Worm (Caenorhabditis elegans) whole organism, L3 larva: Measurements from ENCODE around the gene F45E1.2.

ENCODE experiments used
- ZK546.5 ChIP-seq: sonication (generic microtip); optimal IDR thresholded peaks from 2 replicates; lab custom pipeline; 2017; ENCODE audit warnings: missing biosample characterization, missing genetic modification characterization
- aly-2 ChIP-seq: fragments of 150-350 bp; optimal IDR thresholded peaks from 2 replicates; lab custom pipeline; 2014; ENCODE audit warnings: missing biosample characterization, missing genetic modification characterization
- ama-1 ChIP-seq: fragments of 150-350 bp; optimal IDR thresholded peaks from 2 replicates; lab custom pipeline; 2018
- ceh-16 ChIP-seq: sonication (generic microtip); optimal IDR thresholded peaks from 2 replicates; lab custom pipeline; 2017; ENCODE audit warnings: missing biosample characterization, missing genetic modification characterization
- ceh-28 ChIP-seq: fragments of 150-350 bp; optimal IDR thresholded peaks from 2 replicates; lab custom pipeline; 2014; ENCODE audit warnings: missing biosample characterization, missing genetic modification reagents, missing genetic modification characterization
- ceh-82 ChIP-seq: fragments of 150-350 bp; optimal IDR thresholded peaks from 2 replicates; lab custom pipeline; 2014; ENCODE audit warnings: missing biosample characterization, missing genetic modification characterization
- ceh-9 ChIP-seq: sonication (generic microtip); optimal IDR thresholded peaks from 2 replicates; lab custom pipeline; 2018; ENCODE audit warnings: missing biosample characterization, missing genetic modification characterization
- egl-27 ChIP-seq: sonication (generic microtip); optimal IDR thresholded peaks from 4 replicates; lab custom pipeline; 2017; ENCODE audit warnings: missing biosample characterization, missing genetic modification reagents, missing genetic modification characterization
- elt-2 ChIP-seq: sonication (generic microtip); optimal IDR thresholded peaks from 2 replicates; lab custom pipeline; 2016; ENCODE audit warnings: missing genetic modification reagents, mild to moderate bottlenecking, missing genetic modification characterization, missing compliant biosample characterization
- elt-3 ChIP-seq, 3 experiments: fragments of 150-350 bp in 1 of 3; sonication (generic microtip) in 2 of 3; optimal IDR thresholded peaks; 2 replicates in 2 of 3; 4 replicates in 1 of 3; lab custom pipeline; 2014 to 2017; ENCODE audit warnings: missing biosample characterization in 3 of 3, missing genetic modification characterization in 3 of 3
- eor-1 ChIP-seq, 2 experiments: fragments of 150-350 bp; optimal IDR thresholded peaks; 2 replicates each; lab custom pipeline; 2014 to 2018; ENCODE audit warnings: missing biosample characterization in 2 of 2, missing genetic modification characterization in 2 of 2
- fkh-2 ChIP-seq: fragments of 150-350 bp; optimal IDR thresholded peaks from 2 replicates; lab custom pipeline; 2014; ENCODE audit warnings: missing biosample characterization, missing genetic modification reagents, missing genetic modification characterization
- hmg-11 ChIP-seq: sonication (generic microtip); optimal IDR thresholded peaks from 2 replicates; lab custom pipeline; 2016; ENCODE audit warnings: missing genetic modification characterization, missing compliant biosample characterization
- jun-1 ChIP-seq: fragments of 150-350 bp; optimal IDR thresholded peaks from 2 replicates; lab custom pipeline; 2014; ENCODE audit warnings: missing biosample characterization, missing genetic modification reagents, missing genetic modification characterization
- lin-15B ChIP-seq: fragments of 150-350 bp; optimal IDR thresholded peaks from 2 replicates; lab custom pipeline; 2014; ENCODE audit warnings: missing biosample characterization, missing genetic modification characterization
- lin-39 ChIP-seq: fragments of 150-350 bp; optimal IDR thresholded peaks from 2 replicates; lab custom pipeline; 2018; ENCODE audit warnings: missing biosample characterization, missing genetic modification reagents, missing genetic modification characterization
- nfya-1 ChIP-seq: sonication (generic microtip); optimal IDR thresholded peaks from 2 replicates; lab custom pipeline; 2017; ENCODE audit warnings: missing genetic modification characterization, mild to moderate bottlenecking, missing compliant biosample characterization, antibody characterized with exemption, moderate library complexity; ENCODE audit not compliant: insufficient read depth
- nhr-11 ChIP-seq: fragments of 150-350 bp; optimal IDR thresholded peaks from 2 replicates; lab custom pipeline; 2014; ENCODE audit warnings: missing biosample characterization, missing genetic modification characterization
- nhr-23 ChIP-seq: fragments of 150-350 bp; optimal IDR thresholded peaks from 2 replicates; lab custom pipeline; 2014; ENCODE audit warnings: missing biosample characterization, missing genetic modification reagents, missing genetic modification characterization
- nhr-237 ChIP-seq: fragments of 150-350 bp; optimal IDR thresholded peaks from 2 replicates; lab custom pipeline; 2014; ENCODE audit warnings: missing biosample characterization, missing genetic modification characterization
- nhr-25 ChIP-seq: sonication (generic microtip); optimal IDR thresholded peaks from 2 replicates; lab custom pipeline; 2017; ENCODE audit warnings: missing biosample characterization, missing genetic modification characterization
- nhr-28 ChIP-seq: fragments of 150-350 bp; optimal IDR thresholded peaks from 2 replicates; lab custom pipeline; 2014; ENCODE audit warnings: missing biosample characterization, missing genetic modification characterization
- nhr-43 ChIP-seq: sonication (generic microtip); optimal IDR thresholded peaks from 2 replicates; lab custom pipeline; 2016; ENCODE audit warnings: mild to moderate bottlenecking, missing genetic modification characterization, missing compliant biosample characterization; ENCODE audit not compliant: poor library complexity, severe bottlenecking
- nhr-67 ChIP-seq: fragments of 150-350 bp; optimal IDR thresholded peaks from 2 replicates; lab custom pipeline; 2014; ENCODE audit warnings: missing biosample characterization, missing genetic modification characterization
- nhr-76 ChIP-seq: fragments of 150-350 bp; sonication (generic microtip); optimal IDR thresholded peaks from 5 replicates; lab custom pipeline; 2014; ENCODE audit warnings: missing biosample characterization, missing genetic modification characterization
- pha-4 ChIP-seq: fragments of 150-350 bp; optimal IDR thresholded peaks from 2 replicates; lab custom pipeline; 2014; ENCODE audit warnings: missing biosample characterization, missing genetic modification reagents, missing genetic modification characterization
- pqm-1 ChIP-seq: fragments of 150-350 bp; optimal IDR thresholded peaks from 2 replicates; lab custom pipeline; 2017; ENCODE audit warnings: missing biosample characterization, missing genetic modification characterization, inconsistent platforms
- sea-2 ChIP-seq: fragments of 150-350 bp; sonication (generic microtip); optimal IDR thresholded peaks from 4 replicates; lab custom pipeline; 2014; ENCODE audit warnings: missing biosample characterization, missing genetic modification reagents, missing genetic modification characterization
- skn-1 ChIP-seq: fragments of 150-350 bp; optimal IDR thresholded peaks from 2 replicates; lab custom pipeline; 2014; ENCODE audit warnings: missing biosample characterization, missing genetic modification characterization
- tbx-2 ChIP-seq: sonication (generic microtip); optimal IDR thresholded peaks from 2 replicates; lab custom pipeline; 2016; ENCODE audit warnings: mild to moderate bottlenecking, missing genetic modification characterization, missing compliant biosample characterization
- unc-39 ChIP-seq: sonication (generic microtip); optimal IDR thresholded peaks from 4 replicates; lab custom pipeline; 2017; ENCODE audit warnings: missing biosample characterization, missing genetic modification characterization
- unc-62 ChIP-seq: fragments of 150-350 bp; sonication (generic microtip); optimal IDR thresholded peaks from 4 replicates; lab custom pipeline; 2014; ENCODE audit warnings: missing biosample characterization, missing genetic modification reagents, missing genetic modification characterization
- ztf-11 ChIP-seq: fragments of 150-350 bp; optimal IDR thresholded peaks from 2 replicates; lab custom pipeline; 2014; ENCODE audit warnings: missing biosample characterization, missing genetic modification characterization
- ztf-4 ChIP-seq: fragments of 150-350 bp; optimal IDR thresholded peaks from 2 replicates; lab custom pipeline; 2014; ENCODE audit warnings: missing biosample characterization, missing genetic modification characterization

The F45E1.2 gene

ce11 chrX:7984742-7985141, 18.8 kb upstream of the F45E1.2 start:
- TF ChIP-seq elt-3 (tag; optimal IDR thresholded peaks at IDR 0.05; lab: Kevin White, UChicago) (no peak), nhr-67 (no peak), nhr-25 (tag; lab: Kevin White, UChicago) (peak; percentile 61), sea-2 (no peak), pqm-1 (tag; lab: Kevin White, UChicago) (no peak), egl-27 (no peak), lin-39 (tag; lab: Kevin White, UChicago) (no peak), ceh-82 (tag; lab: Kevin White, UChicago) (no peak)

DNA sequence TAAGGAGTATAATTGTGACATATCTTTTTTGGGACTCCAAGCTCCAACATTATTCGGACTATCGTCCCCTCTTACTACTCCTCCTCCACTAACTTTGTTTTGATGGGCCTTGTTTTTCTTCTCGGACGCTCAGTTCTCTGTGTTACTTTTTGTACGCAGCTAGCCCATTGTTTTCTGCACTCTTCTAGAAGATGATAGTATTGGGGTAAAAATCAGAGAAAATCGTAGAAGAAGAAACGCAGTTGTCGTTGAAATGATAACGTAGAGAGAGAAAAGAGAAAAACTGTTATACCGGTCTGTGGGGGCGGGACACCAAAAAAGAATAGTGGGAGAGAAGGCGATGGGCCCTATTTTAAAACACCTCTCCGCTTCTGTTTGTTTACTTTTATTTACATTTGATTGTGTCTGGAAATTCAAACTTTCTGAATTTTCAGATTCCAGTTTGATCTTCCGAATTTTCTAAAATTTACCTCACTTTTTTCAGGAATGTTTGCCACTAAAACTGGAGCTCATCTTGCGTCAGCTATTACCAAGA, 18.0 kb upstream of the F45E1.2 start, which contains the start of gene F45E1.4:
Gene F45E1.4, plus strand, starts transcription at position 485 of the 535 bp plus-strand sequence.
- no peak for TF ChIP-seq lin-15B (tag; lab: Kevin White, UChicago)
- TF ChIP-seq eor-1 (tag; optimal IDR thresholded peaks at IDR 0.05; lab: Kevin White, UChicago): no peak
- no peak for TF ChIP-seq jun-1 (tag; lab: Kevin White, UChicago)
- TF ChIP-seq tbx-2: no peak
- TF ChIP-seq nhr-23: peak; percentile 37
- no peak for TF ChIP-seq pha-4
- TF ChIP-seq nhr-43: peak; percentile 21
- TF ChIP-seq ceh-28: peak; percentile 70
- peak in 1 of 3 experiments; percentile 54 for TF ChIP-seq elt-3 (tag; optimal IDR thresholded peaks at IDR 0.05; lab: Kevin White, UChicago)

DNA sequence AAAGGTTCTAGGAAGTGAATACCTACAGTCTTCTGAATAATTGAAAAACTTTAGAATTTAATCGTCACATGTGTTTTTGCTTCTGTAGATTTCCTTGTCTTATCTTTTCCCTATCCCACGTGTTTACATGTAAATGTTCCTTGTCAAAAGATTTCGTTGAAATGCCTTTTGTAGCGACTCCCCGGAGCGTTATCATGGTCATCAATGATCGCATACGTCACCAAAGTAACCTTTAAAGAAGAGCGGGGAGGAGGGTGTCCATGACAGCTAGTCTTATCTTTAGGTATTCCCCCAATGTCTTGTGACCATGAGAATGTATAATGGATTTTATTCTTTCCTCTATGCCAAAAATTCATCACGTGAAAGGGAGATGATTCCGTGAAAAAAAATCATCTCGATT, 16.6 kb upstream of the F45E1.2 start:
- TF ChIP-seq ceh-28: peak; percentile 80
- TF ChIP-seq pqm-1 (tag; lab: Kevin White, UChicago): no peak
- TF ChIP-seq pha-4: peak; percentile 18
- peak; percentile 73 for TF ChIP-seq elt-2
- peak; percentile 57 for TF ChIP-seq unc-62 (GFP tag; lab: Kevin White, UChicago)
- peak; percentile 73 for TF ChIP-seq nhr-43
- peak in 2 of 3 experiments; percentile 74 to 93 for TF ChIP-seq elt-3 (tag; optimal IDR thresholded peaks at IDR 0.05; lab: Kevin White, UChicago)
- TF ChIP-seq nhr-25 (tag; lab: Kevin White, UChicago): peak; percentile 82
- TF ChIP-seq ztf-4 (tag; lab: Kevin White, UChicago): no peak
- peak; percentile 17 for TF ChIP-seq nfya-1 (tag; lab: Kevin White, UChicago)
- TF ChIP-seq hmg-11: no peak
- peak; percentile 76 for TF ChIP-seq jun-1 (tag; lab: Kevin White, UChicago)
- peak; percentile 88 for TF ChIP-seq nhr-23

- no peak for TF ChIP-seq ceh-28
- TF ChIP-seq ama-1 (lab: Kevin White, UChicago): no peak
- TF ChIP-seq ztf-4 (tag; lab: Kevin White, UChicago): no peak
- TF ChIP-seq tbx-2: no peak
- no peak for TF ChIP-seq ceh-16 (tag; lab: Kevin White, UChicago)
- TF ChIP-seq jun-1 (tag; lab: Kevin White, UChicago): no peak
- TF ChIP-seq unc-39 (tag; lab: Kevin White, UChicago): no peak
- no peak for TF ChIP-seq ceh-9
- no peak for TF ChIP-seq sea-2
- no peak for TF ChIP-seq nhr-237 (tag; lab: Kevin White, UChicago)
- no peak for TF ChIP-seq nhr-28
- no peak for TF ChIP-seq skn-1 (tag; lab: Kevin White, UChicago)
- no peak for TF ChIP-seq nhr-67
- TF ChIP-seq aly-2 (tag; lab: Kevin White, UChicago): no peak
- no peak for TF ChIP-seq ZK546.5 (tag; lab: Kevin White, UChicago)
These were observed 15.1 kb upstream of the F45E1.2 start for ce11 chrX:7988457-7988856.

- peak; percentile 82 for TF ChIP-seq ama-1 (lab: Kevin White, UChicago)
- peak; percentile 29 for TF ChIP-seq nhr-25 (tag; lab: Kevin White, UChicago)
- no peak for TF ChIP-seq fkh-2
- TF ChIP-seq pha-4: no peak
- peak; percentile 48 for TF ChIP-seq nhr-43
- no peak for TF ChIP-seq nhr-237 (tag; lab: Kevin White, UChicago)
- TF ChIP-seq nhr-76 (tag; lab: Kevin White, UChicago): no peak
These were observed 14.4 kb upstream of the F45E1.2 start for ce11 chrX:7989155-7989554.

DNA sequence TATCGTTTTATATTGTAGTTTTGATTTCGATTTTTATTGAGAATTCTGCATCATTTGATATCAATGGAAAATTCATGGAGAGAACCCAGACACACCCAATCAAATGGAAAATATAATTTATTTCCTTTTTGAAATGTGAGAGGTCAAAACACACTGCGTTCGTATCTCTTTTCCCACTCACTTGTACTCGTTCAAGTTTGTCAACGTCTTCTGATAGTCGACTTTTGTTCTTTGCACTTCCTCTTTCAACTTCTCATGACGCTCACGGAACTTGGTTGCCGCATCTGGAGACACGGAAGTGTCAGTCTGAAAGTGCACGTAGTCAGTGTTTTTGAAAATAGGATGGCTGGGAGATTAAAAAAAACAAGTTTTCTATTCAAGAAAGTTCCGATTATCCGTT, 13.3 kb upstream of the F45E1.2 start:
- peak; percentile 55 for TF ChIP-seq ceh-28
- no peak for TF ChIP-seq aly-2 (tag; lab: Kevin White, UChicago)
- no peak for TF ChIP-seq ztf-11 (tag; lab: Kevin White, UChicago)
- peak; percentile 83 for TF ChIP-seq nhr-23
- peak; percentile 75 for TF ChIP-seq nhr-43
- TF ChIP-seq nhr-11 (tag; lab: Kevin White, UChicago): no peak
- peak; percentile 22 for TF ChIP-seq nhr-76 (tag; lab: Kevin White, UChicago)
- TF ChIP-seq ZK546.5 (tag; lab: Kevin White, UChicago): no peak
- TF ChIP-seq egl-27: peak; percentile 79
- peak; percentile 26 for TF ChIP-seq tbx-2
- no peak for TF ChIP-seq pqm-1 (tag; lab: Kevin White, UChicago)
- peak; percentile 27 for TF ChIP-seq nhr-25 (tag; lab: Kevin White, UChicago)
